Worm (Caenorhabditis elegans) whole organism, early embryonic: ENCODE results near the gene pals-23.

Experiments
- B0310.2 ChIP-seq: sonication (generic microtip); optimal IDR thresholded peaks from 2 replicates; lab custom pipeline; 2016; ENCODE audit warnings: mild to moderate bottlenecking, missing genetic modification characterization, missing compliant biosample characterization
- ama-1 ChIP-seq: fragments of 150-350 bp; optimal IDR thresholded peaks from 2 replicates; lab custom pipeline; 2014
- ets-7 ChIP-seq: sonication (generic microtip); optimal IDR thresholded peaks from 2 replicates; lab custom pipeline; 2016; ENCODE audit warnings: missing genotype, missing genetic modification characterization, missing compliant biosample characterization
- flt-1 ChIP-seq: fragments of 200-800 bp; sonication (Bioruptor generic); IDR thresholded peaks from 2 replicates; pipeline ENCODE4 v1.3.6; 2022; ENCODE audit warnings: missing genetic modification characterization, missing compliant biosample characterization
- hmg-4 ChIP-seq: fragments of 200-800 bp; sonication (Bioruptor generic); optimal IDR thresholded peaks from 2 replicates; lab custom pipeline; 2018; ENCODE audit warnings: mild to moderate bottlenecking, missing genetic modification characterization, missing compliant biosample characterization
- scrt-1 ChIP-seq: fragments of 200-800 bp; sonication (Bioruptor generic); IDR thresholded peaks from 2 replicates; pipeline ENCODE4 v1.3.6; 2022; ENCODE audit warnings: missing genetic modification characterization, missing compliant biosample characterization
- sea-1 ChIP-seq: fragments of 200-800 bp; sonication (Bioruptor generic); conservative IDR thresholded peaks from 2 replicates; pipeline ENCODE4 v1.3.6; 2022; ENCODE audit warnings: missing genetic modification characterization, missing compliant biosample characterization
- tbx-11 ChIP-seq: fragments of 200-800 bp; sonication (Bioruptor generic); IDR thresholded peaks from 2 replicates; pipeline ENCODE4 v1.3.6; 2022; ENCODE audit warnings: missing genetic modification characterization, missing compliant biosample characterization
- tbx-37 ChIP-seq: fragments of 200-800 bp; sonication (Bioruptor generic); conservative IDR thresholded peaks from 2 replicates; pipeline ENCODE4 v1.3.6; 2022; ENCODE audit warnings: missing genetic modification reagents, missing genetic modification characterization, missing compliant biosample characterization
- tra-4 ChIP-seq: sonication (generic microtip); optimal IDR thresholded peaks from 2 replicates; lab custom pipeline; 2017; ENCODE audit warnings: missing genetic modification characterization, missing compliant biosample characterization

ce11 chrIII:154168-154567, 29.6 kb downstream of the pals-23 start:
- no peak for TF ChIP-seq B0310.2 (tag; lab: Kevin White, UChicago)
- TF ChIP-seq tra-4 (tag; lab: Kevin White, UChicago) = no peak
- TF ChIP-seq ama-1 (lab: Kevin White, UChicago) = no peak
- no peak for TF ChIP-seq flt-1
- no peak for TF ChIP-seq sea-1
- TF ChIP-seq tbx-37 (GFP tag; lab: Robert Waterston, UW) = no peak
- no peak for TF ChIP-seq scrt-1 (GFP tag; lab: Robert Waterston, UW)
- TF ChIP-seq hmg-4 = no peak
- no peak for TF ChIP-seq ets-7 (tag; lab: Kevin White, UChicago)
- TF ChIP-seq tbx-11 (GFP tag; lab: Robert Waterston, UW) = no peak
